Fruit fly (Drosophila melanogaster) whole organism, pupa: ENCODE results near the gene CG4360.

Experiments
- CG15710 ChIP-seq: fragments of 200-800 bp; sonication (Bioruptor generic); optimal IDR thresholded peaks from 2 replicates; lab custom pipeline; 2018; ENCODE audit warnings: missing biosample characterization, mild to moderate bottlenecking, missing genetic modification characterization, moderate library complexity
- CG32121 ChIP-seq: fragments of 200-800 bp; sonication (Bioruptor generic); IDR thresholded peaks from 2 replicates; pipeline ENCODE4 v1.3.6; 2022; ENCODE audit warnings: missing biosample characterization, missing genetic modification characterization
- CG34367 ChIP-seq: fragments of 200-800 bp; sonication (Bioruptor generic); optimal IDR thresholded peaks from 2 replicates; lab custom pipeline; 2018; ENCODE audit warnings: missing biosample characterization, mild to moderate bottlenecking, missing genetic modification characterization
- CG8301 ChIP-seq: fragments of 200-800 bp; sonication (Bioruptor generic); optimal IDR thresholded peaks from 2 replicates; lab custom pipeline; 2018; ENCODE audit warnings: missing biosample characterization, mild to moderate bottlenecking, missing genetic modification characterization
- Ets98B ChIP-seq: fragments of 200-800 bp; sonication (Bioruptor generic); IDR thresholded peaks from 2 replicates; pipeline ENCODE4 v1.3.6; 2022; ENCODE audit warnings: missing biosample characterization, missing genetic modification characterization
- gl ChIP-seq: fragments of 200-800 bp; sonication (Bioruptor generic); optimal IDR thresholded peaks from 2 replicates; lab custom pipeline; 2018; ENCODE audit warnings: missing biosample characterization, mild to moderate bottlenecking, missing genetic modification characterization

DNA sequence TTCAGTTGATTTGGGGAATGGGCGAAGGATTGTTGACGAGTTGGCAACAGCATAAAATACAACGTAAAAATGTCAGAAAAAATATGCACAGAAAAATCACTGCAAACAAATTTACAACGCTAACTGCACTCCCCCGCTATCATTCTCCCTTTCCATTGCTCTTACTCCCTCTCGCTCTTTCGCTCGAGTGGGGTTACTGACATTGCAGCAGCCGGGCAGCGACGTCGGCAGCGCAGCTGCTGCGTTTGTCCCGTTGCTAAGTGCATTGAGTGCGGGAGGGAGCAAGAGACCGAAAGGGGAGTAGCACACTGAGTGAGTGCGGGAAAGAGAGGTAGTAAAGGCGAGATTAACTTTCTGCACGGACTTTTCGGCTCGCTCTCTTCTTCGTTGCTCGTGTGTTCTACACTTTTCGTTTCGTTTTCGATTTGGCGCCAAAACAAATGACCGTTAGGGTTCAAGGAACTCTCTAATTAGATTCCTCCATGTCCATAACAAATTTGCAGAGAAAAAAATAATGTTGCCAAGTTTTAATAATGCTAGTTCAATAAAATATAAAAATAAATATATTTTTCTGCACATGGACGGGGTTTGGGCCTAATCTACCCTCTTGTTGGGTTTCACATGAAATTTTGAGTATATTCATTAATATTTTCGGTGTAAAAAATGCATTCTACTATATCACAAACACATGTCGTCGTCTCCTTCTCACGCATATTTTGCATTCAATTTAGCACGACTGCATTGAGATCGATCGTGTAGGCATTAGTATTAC lies 43.5 kb downstream of the CG4360 start:
- TF ChIP-seq Ets98B (GFP tag; lab: Robert Waterston, UW) (peak; percentile 76), CG8301 (tag; lab: Kevin White, UChicago) (peak; percentile 81), CG34367 (peak; percentile 53), gl (tag; lab: Kevin White, UChicago) (no peak), CG15710 (tag; lab: Kevin White, UChicago) (peak; percentile 37), CG32121 (GFP tag; lab: Robert Waterston, UW) (peak; percentile 44; the same call in 1 of the 2 replicates)
